Worm (Caenorhabditis elegans) whole organism, L3 larva: Measurements from ENCODE around the gene T21H3.1.

Source experiments
- R02D3.7 ChIP-seq: fragments of 150-350 bp; optimal IDR thresholded peaks from 2 replicates; lab custom pipeline; 2014; ENCODE audit warnings: missing biosample characterization, missing genetic modification characterization
- ZK546.5 ChIP-seq: sonication (generic microtip); optimal IDR thresholded peaks from 2 replicates; lab custom pipeline; 2017; ENCODE audit warnings: missing biosample characterization, missing genetic modification characterization
- ama-1 ChIP-seq: fragments of 150-350 bp; optimal IDR thresholded peaks from 2 replicates; lab custom pipeline; 2018
- ceh-16 ChIP-seq: sonication (generic microtip); optimal IDR thresholded peaks from 2 replicates; lab custom pipeline; 2017; ENCODE audit warnings: missing biosample characterization, missing genetic modification characterization
- ceh-28 ChIP-seq: fragments of 150-350 bp; optimal IDR thresholded peaks from 2 replicates; lab custom pipeline; 2014; ENCODE audit warnings: missing biosample characterization, missing genetic modification reagents, missing genetic modification characterization
- ceh-9 ChIP-seq: sonication (generic microtip); optimal IDR thresholded peaks from 2 replicates; lab custom pipeline; 2018; ENCODE audit warnings: missing biosample characterization, missing genetic modification characterization
- daf-12 ChIP-seq: fragments of 150-350 bp; optimal IDR thresholded peaks from 2 replicates; lab custom pipeline; 2014; ENCODE audit warnings: missing biosample characterization, missing genetic modification reagents, missing genetic modification characterization
- egl-27 ChIP-seq: sonication (generic microtip); optimal IDR thresholded peaks from 4 replicates; lab custom pipeline; 2017; ENCODE audit warnings: missing biosample characterization, missing genetic modification reagents, missing genetic modification characterization
- egl-5 ChIP-seq: fragments of 150-350 bp; optimal IDR thresholded peaks from 2 replicates; lab custom pipeline; 2017; ENCODE audit warnings: missing biosample characterization, missing genetic modification reagents, missing genetic modification characterization, inconsistent platforms
- elt-1 ChIP-seq: fragments of 150-350 bp; optimal IDR thresholded peaks from 2 replicates; lab custom pipeline; 2014; ENCODE audit warnings: missing biosample characterization, missing genetic modification characterization
- elt-2 ChIP-seq: sonication (generic microtip); optimal IDR thresholded peaks from 2 replicates; lab custom pipeline; 2016; ENCODE audit warnings: missing genetic modification reagents, mild to moderate bottlenecking, missing genetic modification characterization, missing compliant biosample characterization
- eor-1 ChIP-seq, 2 experiments: fragments of 150-350 bp; optimal IDR thresholded peaks; 2 replicates each; lab custom pipeline; 2014 to 2018; ENCODE audit warnings: missing biosample characterization in 2 of 2, missing genetic modification characterization in 2 of 2
- fkh-2 ChIP-seq: fragments of 150-350 bp; optimal IDR thresholded peaks from 2 replicates; lab custom pipeline; 2014; ENCODE audit warnings: missing biosample characterization, missing genetic modification reagents, missing genetic modification characterization
- hmg-11 ChIP-seq: sonication (generic microtip); optimal IDR thresholded peaks from 2 replicates; lab custom pipeline; 2016; ENCODE audit warnings: missing genetic modification characterization, missing compliant biosample characterization
- jun-1 ChIP-seq: fragments of 150-350 bp; optimal IDR thresholded peaks from 2 replicates; lab custom pipeline; 2014; ENCODE audit warnings: missing biosample characterization, missing genetic modification reagents, missing genetic modification characterization
- lin-15B ChIP-seq: fragments of 150-350 bp; optimal IDR thresholded peaks from 2 replicates; lab custom pipeline; 2014; ENCODE audit warnings: missing biosample characterization, missing genetic modification characterization
- lsy-12 ChIP-seq: sonication (generic microtip); optimal IDR thresholded peaks from 2 replicates; lab custom pipeline; 2016; ENCODE audit warnings: mild to moderate bottlenecking, missing genetic modification characterization, missing compliant biosample characterization
- mdl-1 ChIP-seq: fragments of 150-350 bp; optimal IDR thresholded peaks from 2 replicates; lab custom pipeline; 2014; ENCODE audit warnings: missing biosample characterization, missing genetic modification characterization
- mml-1 ChIP-seq: fragments of 150-350 bp; sonication (generic microtip); optimal IDR thresholded peaks from 3 replicates; lab custom pipeline; 2014; ENCODE audit warnings: missing biosample characterization, missing genetic modification characterization
- nfya-1 ChIP-seq: sonication (generic microtip); optimal IDR thresholded peaks from 2 replicates; lab custom pipeline; 2017; ENCODE audit warnings: missing genetic modification characterization, mild to moderate bottlenecking, missing compliant biosample characterization, antibody characterized with exemption, moderate library complexity; ENCODE audit not compliant: insufficient read depth
- nhr-11 ChIP-seq: fragments of 150-350 bp; optimal IDR thresholded peaks from 2 replicates; lab custom pipeline; 2014; ENCODE audit warnings: missing biosample characterization, missing genetic modification characterization
- nhr-23 ChIP-seq: fragments of 150-350 bp; optimal IDR thresholded peaks from 2 replicates; lab custom pipeline; 2014; ENCODE audit warnings: missing biosample characterization, missing genetic modification reagents, missing genetic modification characterization
- nhr-237 ChIP-seq: fragments of 150-350 bp; optimal IDR thresholded peaks from 2 replicates; lab custom pipeline; 2014; ENCODE audit warnings: missing biosample characterization, missing genetic modification characterization
- nhr-28 ChIP-seq: fragments of 150-350 bp; optimal IDR thresholded peaks from 2 replicates; lab custom pipeline; 2014; ENCODE audit warnings: missing biosample characterization, missing genetic modification characterization
- nhr-43 ChIP-seq: sonication (generic microtip); optimal IDR thresholded peaks from 2 replicates; lab custom pipeline; 2016; ENCODE audit warnings: mild to moderate bottlenecking, missing genetic modification characterization, missing compliant biosample characterization; ENCODE audit not compliant: poor library complexity, severe bottlenecking
- nhr-67 ChIP-seq: fragments of 150-350 bp; optimal IDR thresholded peaks from 2 replicates; lab custom pipeline; 2014; ENCODE audit warnings: missing biosample characterization, missing genetic modification characterization
- pha-4 ChIP-seq: fragments of 150-350 bp; optimal IDR thresholded peaks from 2 replicates; lab custom pipeline; 2014; ENCODE audit warnings: missing biosample characterization, missing genetic modification reagents, missing genetic modification characterization
- pqm-1 ChIP-seq: fragments of 150-350 bp; optimal IDR thresholded peaks from 2 replicates; lab custom pipeline; 2017; ENCODE audit warnings: missing biosample characterization, missing genetic modification characterization, inconsistent platforms
- sea-2 ChIP-seq: fragments of 150-350 bp; sonication (generic microtip); optimal IDR thresholded peaks from 4 replicates; lab custom pipeline; 2014; ENCODE audit warnings: missing biosample characterization, missing genetic modification reagents, missing genetic modification characterization
- tbx-2 ChIP-seq: sonication (generic microtip); optimal IDR thresholded peaks from 2 replicates; lab custom pipeline; 2016; ENCODE audit warnings: mild to moderate bottlenecking, missing genetic modification characterization, missing compliant biosample characterization
- unc-39 ChIP-seq: sonication (generic microtip); optimal IDR thresholded peaks from 4 replicates; lab custom pipeline; 2017; ENCODE audit warnings: missing biosample characterization, missing genetic modification characterization
- zag-1 ChIP-seq: fragments of 150-350 bp; optimal IDR thresholded peaks from 2 replicates; lab custom pipeline; 2014; ENCODE audit warnings: missing biosample characterization, missing genetic modification characterization
- ztf-11 ChIP-seq: fragments of 150-350 bp; optimal IDR thresholded peaks from 2 replicates; lab custom pipeline; 2014; ENCODE audit warnings: missing biosample characterization, missing genetic modification characterization
- ztf-4 ChIP-seq: fragments of 150-350 bp; optimal IDR thresholded peaks from 2 replicates; lab custom pipeline; 2014; ENCODE audit warnings: missing biosample characterization, missing genetic modification characterization

Gene T21H3.1

DNA sequence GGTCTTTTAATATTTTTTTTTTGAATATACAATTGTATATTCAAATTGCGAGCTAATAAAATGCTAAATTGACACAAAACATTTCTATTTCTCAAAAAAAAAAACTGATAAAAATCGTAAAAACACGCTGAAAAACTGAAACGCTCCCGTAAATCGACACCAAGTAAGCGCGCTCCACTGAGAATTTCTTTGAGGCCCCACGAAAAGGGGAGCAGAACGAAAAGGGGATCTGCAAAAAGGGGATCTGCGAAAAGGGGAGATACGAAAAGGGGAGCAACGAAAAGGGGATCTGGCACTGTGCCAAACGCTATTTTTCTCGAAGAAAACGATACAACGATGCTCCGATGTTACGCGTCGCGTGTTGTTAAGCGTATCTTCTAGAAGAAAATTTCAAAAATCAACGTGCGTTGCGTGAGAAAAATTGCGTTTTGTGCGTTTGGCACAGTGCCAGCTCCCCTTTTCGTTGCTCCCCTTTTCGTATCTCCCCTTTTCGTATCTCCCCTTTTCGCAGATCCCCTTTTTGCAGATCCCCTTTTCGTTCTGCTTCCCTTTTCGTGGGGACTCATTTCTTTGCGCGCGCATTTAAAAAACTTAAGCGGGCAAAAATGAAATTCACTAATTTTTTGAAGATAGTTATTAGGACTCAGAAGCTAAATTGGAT, 20.7 kb downstream of the T21H3.1 start:
- TF ChIP-seq elt-2 (tag; lab: Kevin White, UChicago) (peak; percentile 10), lin-15B (tag; lab: Kevin White, UChicago) (peak; percentile 29), lsy-12 (tag; lab: Kevin White, UChicago) (peak; percentile 27), nfya-1 (tag; lab: Kevin White, UChicago) (peak; percentile 23), R02D3.7 (peak; percentile 87)
- TF ChIP-seq, all 47 proteins: peak for 5; not testable (repeated sequence) for 42

DNA sequence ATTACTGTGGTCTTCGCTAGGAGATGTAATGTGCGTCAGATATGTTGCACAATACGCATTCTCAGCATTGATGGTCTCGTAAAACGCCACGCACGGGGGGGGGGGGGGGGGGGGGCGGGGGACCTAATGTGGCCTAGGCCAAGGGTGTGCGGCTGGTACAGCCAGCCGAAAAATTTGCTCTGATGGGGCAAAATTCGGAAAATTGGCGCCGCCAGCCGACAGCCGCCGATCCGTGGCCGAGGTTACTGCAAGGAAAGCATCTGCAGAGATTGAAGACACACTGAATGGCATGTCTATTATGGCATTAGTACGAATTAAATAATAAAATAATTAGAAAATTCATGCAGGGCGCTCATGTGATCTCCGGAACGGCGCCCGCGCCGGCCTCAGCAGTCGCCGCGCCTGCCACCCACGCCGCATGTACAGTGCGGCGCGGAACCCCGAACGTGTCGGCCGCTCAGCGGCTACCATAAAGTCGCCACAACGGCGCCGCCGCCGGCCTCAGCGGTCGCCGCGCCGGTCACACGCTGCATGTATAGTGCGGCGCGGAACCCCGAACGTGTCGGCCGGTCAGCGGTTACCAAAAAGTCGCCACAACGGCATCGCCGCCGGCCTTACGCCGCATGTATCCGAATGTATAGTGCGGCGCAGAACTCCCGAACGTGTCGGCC, 22.8 kb downstream of the T21H3.1 start, which contains the start of gene Y50D4A.6:
Gene Y50D4A.6 (minus strand): TSS at position 51 of the 671 bp plus-strand sequence.
- no peak for TF ChIP-seq sea-2 (GFP tag; lab: Kevin White, UChicago)
- no peak for TF ChIP-seq ZK546.5 (tag; lab: Kevin White, UChicago)
- TF ChIP-seq ztf-4 (tag; lab: Kevin White, UChicago): no peak
- no peak for TF ChIP-seq ceh-9 (tag; lab: Kevin White, UChicago)
- no peak for TF ChIP-seq nhr-237 (tag; lab: Kevin White, UChicago)
- no peak for TF ChIP-seq ceh-28 (tag; lab: Kevin White, UChicago)
- TF ChIP-seq eor-1 (tag; optimal IDR thresholded peaks at IDR 0.05; lab: Kevin White, UChicago): no peak
- no peak for TF ChIP-seq pha-4 (tag; lab: Kevin White, UChicago)
- TF ChIP-seq tbx-2 (tag; lab: Kevin White, UChicago): no peak
- no peak for TF ChIP-seq daf-12 (tag; lab: Kevin White, UChicago)
- no peak for TF ChIP-seq ztf-11 (tag; lab: Kevin White, UChicago)
- no peak for TF ChIP-seq elt-1

DNA sequence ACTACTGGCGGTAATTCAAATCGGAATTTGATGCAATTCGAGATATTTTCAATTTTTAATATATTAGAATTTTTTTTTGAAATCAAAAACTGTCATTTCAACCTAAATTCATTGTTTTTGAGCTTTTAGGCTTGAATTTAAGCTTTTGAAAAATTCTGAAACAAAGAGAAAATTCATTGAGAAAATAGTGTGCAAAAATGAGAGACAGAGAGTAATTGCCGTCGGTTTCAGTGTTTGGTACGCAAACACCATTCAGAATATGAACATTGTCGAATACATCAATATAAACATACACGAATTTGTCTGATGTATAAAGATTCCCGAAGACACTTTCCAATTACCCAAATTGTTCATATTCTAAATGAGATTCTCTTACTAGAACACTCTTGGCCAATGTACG, 25.2 kb downstream of the T21H3.1 start:
- no peak for TF ChIP-seq mdl-1 (tag; lab: Kevin White, UChicago)
- TF ChIP-seq lin-15B (tag; lab: Kevin White, UChicago): peak; percentile 4
- TF ChIP-seq, all 47 proteins: peak for 1

DNA sequence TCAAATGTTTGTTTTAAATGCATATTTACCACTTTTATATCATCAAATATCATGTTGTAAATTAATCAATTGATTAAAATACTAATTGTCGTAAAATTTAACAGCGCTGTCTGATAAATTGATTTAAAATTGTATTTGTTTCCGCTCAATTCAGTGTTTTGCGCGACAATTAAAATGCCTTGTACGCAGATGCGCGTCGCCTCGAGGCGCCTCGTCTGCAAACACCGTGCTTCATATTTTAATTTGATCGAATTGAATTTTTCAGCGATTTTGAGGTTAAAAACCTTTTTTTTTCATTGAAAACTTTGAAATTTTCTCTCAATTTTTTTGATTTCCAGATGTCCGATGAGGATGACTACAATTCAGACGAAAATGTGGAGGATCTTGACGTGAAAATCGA, 30.4 kb downstream of the T21H3.1 start, which contains the start of gene Y50D4A.5:
Gene Y50D4A.5 (plus strand): TSS at position 337 of the 400 bp plus-strand sequence.
- TF ChIP-seq nhr-237 (tag; lab: Kevin White, UChicago) (no peak), lin-15B (tag; lab: Kevin White, UChicago) (peak; percentile 6)
- TF ChIP-seq, all 47 proteins: peak for 1

DNA sequence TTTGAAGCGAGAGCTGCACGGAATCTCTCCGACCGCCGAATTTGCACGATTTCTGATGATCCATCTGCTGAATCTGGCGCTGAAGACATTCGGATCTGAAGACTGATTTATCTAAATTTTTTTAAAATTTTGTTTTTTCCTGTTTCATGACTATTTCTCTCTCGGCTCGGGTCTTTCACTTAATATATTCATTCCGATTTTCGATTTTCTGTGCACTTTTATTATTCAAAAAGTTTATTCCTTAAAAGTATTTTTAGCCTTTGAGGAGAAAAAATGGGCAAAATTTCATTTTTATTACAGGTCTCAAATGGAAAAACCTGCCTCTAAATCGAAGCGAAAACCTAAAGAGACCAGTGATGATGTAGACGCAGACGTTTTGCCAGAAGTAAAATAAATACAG, 31.1 kb downstream of the T21H3.1 start, which contains the start of gene Y50D4A.1:
Gene Y50D4A.1 (plus strand): TSS at position 301 of the 400 bp plus-strand sequence.
- no peak for TF ChIP-seq nfya-1 (tag; lab: Kevin White, UChicago)
- TF ChIP-seq daf-12 (tag; lab: Kevin White, UChicago): no peak
- TF ChIP-seq elt-1: no peak
- TF ChIP-seq zag-1: no peak
- TF ChIP-seq fkh-2: no peak
- TF ChIP-seq nhr-43 (tag; lab: Kevin White, UChicago): no peak
- no peak for TF ChIP-seq ztf-11 (tag; lab: Kevin White, UChicago)
- TF ChIP-seq pha-4 (tag; lab: Kevin White, UChicago): no peak
- TF ChIP-seq egl-5 (tag; lab: Kevin White, UChicago): no peak
- no peak for TF ChIP-seq mml-1 (tag; lab: Kevin White, UChicago)
- TF ChIP-seq nhr-237 (tag; lab: Kevin White, UChicago): no peak
- no peak for TF ChIP-seq jun-1 (tag; lab: Kevin White, UChicago)
- TF ChIP-seq hmg-11 (tag; lab: Kevin White, UChicago): no peak

DNA sequence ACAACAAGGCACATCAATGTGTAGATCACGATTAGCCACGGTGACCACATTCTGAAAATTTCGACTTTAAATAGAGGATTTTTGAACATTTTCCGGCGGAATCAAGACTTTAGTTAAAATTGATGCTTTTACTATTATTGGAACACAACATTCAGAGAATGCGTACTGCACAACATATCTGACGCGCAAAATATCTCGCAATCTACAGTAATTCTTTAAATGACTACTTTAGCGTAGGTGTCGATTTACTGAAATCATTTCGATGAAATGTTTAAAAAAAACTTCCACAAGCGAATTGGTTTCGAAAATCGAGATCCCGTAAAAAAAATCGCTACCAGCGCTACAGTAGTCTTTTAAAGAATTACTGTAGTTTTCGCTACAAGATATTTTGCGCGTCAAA, 44.0 kb downstream of the T21H3.1 start, which contains the start of gene Y50D4A.10:
Gene Y50D4A.10 (minus strand): TSS at position 57 of the 400 bp plus-strand sequence.
- TF ChIP-seq nhr-28 (tag; lab: Kevin White, UChicago): no peak
- no peak for TF ChIP-seq nhr-23 (tag; lab: Kevin White, UChicago)
- TF ChIP-seq egl-27 (tag; lab: Kevin White, UChicago): no peak
- TF ChIP-seq ceh-16 (tag; lab: Kevin White, UChicago): no peak
- no peak for TF ChIP-seq jun-1 (tag; lab: Kevin White, UChicago)
- no peak for TF ChIP-seq pqm-1
- no peak for TF ChIP-seq nhr-67 (tag; lab: Kevin White, UChicago)
- TF ChIP-seq pha-4 (tag; lab: Kevin White, UChicago): no peak
- TF ChIP-seq unc-39: no peak
- no peak for TF ChIP-seq nhr-11 (tag; lab: Kevin White, UChicago)
- no peak for TF ChIP-seq ztf-11 (tag; lab: Kevin White, UChicago)
- no peak for TF ChIP-seq mdl-1 (tag; lab: Kevin White, UChicago)
- TF ChIP-seq ceh-9 (tag; lab: Kevin White, UChicago): no peak
- no peak for TF ChIP-seq ama-1
- TF ChIP-seq R02D3.7: no peak
- TF ChIP-seq, all 47 proteins: peak for 0
